Fruit fly (Drosophila melanogaster) ovary, adult (tissue): Measurements from ENCODE around the gene CG9928.

ENCODE experiments used
- CG17801 ChIP-seq: fragments of 200-800 bp; optimal IDR thresholded peaks from 2 replicates; lab custom pipeline; 2019; ENCODE audit warnings: missing biosample characterization, mild to moderate bottlenecking, missing genetic modification characterization, moderate library complexity; ENCODE audit not compliant: partially characterized antibody

The CG9928 gene

dm6 chr2L:13142803-13143202 lies at the start of gene CG9928:
TSS of gene CG9928 (minus strand) at chr2L:13142903.
- TF ChIP-seq CG17801, result no peak

- TF ChIP-seq CG17801, result peak; percentile 78
These were observed 49.2 kb upstream of the CG9928 start, which contains the start of the genes CG16974 and Edem2 for dm6 chr2L:13191894-13192293. TSS of gene CG16974 (minus strand) at chr2L:13191979. TSS of gene Edem2 (plus strand) at chr2L:13192201.

- TF ChIP-seq CG17801, result no peak
These were observed 48.5 kb upstream of the CG9928 start for dm6 chr2L:13191052-13191678.

- TF ChIP-seq CG17801, result peak; percentile 23
These were observed 47.8 kb upstream of the CG9928 start for dm6 chr2L:13190534-13190933.

- TF ChIP-seq CG17801, result no peak
These were observed 40.4 kb upstream of the CG9928 start, which contains the start of gene Rsph1 for dm6 chr2L:13183150-13183549. TSS of gene Rsph1 (plus strand) at chr2L:13183450.

- no peak for TF ChIP-seq CG17801
These were observed 39.7 kb upstream of the CG9928 start, which contains the start of gene Mgat3 for dm6 chr2L:13182415-13182814. TSS of gene Mgat3 (minus strand) at chr2L:13182596.

- peak; percentile 21 for TF ChIP-seq CG17801
These were observed 36.4 kb upstream of the CG9928 start, which contains the start of gene Alg7 for dm6 chr2L:13179095-13179494. TSS of gene Alg7 (plus strand) at chr2L:13179247.

dm6 chr2L:13176701-13177249 lies 34.1 kb upstream of the CG9928 start, which contains the start of the genes Sfmbt and CG5439:
TSS of gene Sfmbt (minus strand) at chr2L:13176785.
TSS of gene CG5439 (plus strand) at chr2L:13177150.
- peak; percentile 62 for TF ChIP-seq CG17801

- no peak for TF ChIP-seq CG17801
These were observed 33.4 kb upstream of the CG9928 start, which contains the start of gene CG43925 for dm6 chr2L:13176123-13176522. TSS of gene CG43925 (plus strand) at chr2L:13176423.

dm6 chr2L:13165802-13166347 lies 23.2 kb upstream of the CG9928 start, which contains the start of gene DnaJ-H:
TSS of gene DnaJ-H (minus strand) at chr2L:13166072.
- TF ChIP-seq CG17801, result no peak

- TF ChIP-seq CG17801, result peak; percentile 65
These were observed 22.5 kb upstream of the CG9928 start, which contains the start of gene Sirt1 for dm6 chr2L:13164994-13165801. TSS of gene Sirt1 (plus strand) at chr2L:13165564.

dm6 chr2L:13160227-13160626 lies 17.5 kb upstream of the CG9928 start, which contains the start of gene kmg:
TSS of gene kmg (plus strand) at chr2L:13160527.
- TF ChIP-seq CG17801, result no peak

dm6 chr2L:13158510-13158909 lies 15.8 kb upstream of the CG9928 start, which contains the start of gene Pk34A:
TSS of gene Pk34A (plus strand) at chr2L:13158810.
- TF ChIP-seq CG17801, result no peak

dm6 chr2L:13157903-13158302 lies 15.2 kb upstream of the CG9928 start:
- TF ChIP-seq CG17801, result peak; percentile 27

- TF ChIP-seq CG17801, result no peak
These were observed 13.6 kb upstream of the CG9928 start for dm6 chr2L:13156349-13156748.

dm6 chr2L:13154313-13154712 lies 11.6 kb upstream of the CG9928 start:
- no peak for TF ChIP-seq CG17801
